Worm (Caenorhabditis elegans): ENCODE measurements around the gene C16C8.8.

The C16C8.8 gene

ce11 chrII:3428158-3428704 is 33.3 kb downstream of the C16C8.8 start:
- TF ChIP-seq klf-2 (GFP tag; conservative IDR thresholded peaks at IDR 0.05) (no peak), T22C8.4 (GFP tag; IDR thresholded peaks at IDR 0.05) (0 out of 2 replicates have a peak, but pooled peaks have one; percentile 16), ztf-23 (GFP tag; IDR thresholded peaks at IDR 0.05) (peak; percentile 56; the same call in 1 of the 2 replicates), tab-1 (GFP tag; IDR thresholded peaks at IDR 0.05) (no peak), med-1 (GFP tag; optimal IDR thresholded peaks at IDR 0.05; ENCODE audit: insufficient read depth) (no peak), ref-1 (GFP tag; conservative IDR thresholded peaks at IDR 0.05) (no peak), flt-1 (GFP tag; IDR thresholded peaks at IDR 0.05) (no peak), cog-1 (tag; optimal IDR thresholded peaks at IDR 0.05) (no peak), ztf-29 (GFP tag; IDR thresholded peaks at IDR 0.05) (no peak)

- TF ChIP-seq med-1 (GFP tag; optimal IDR thresholded peaks at IDR 0.05; ENCODE audit: insufficient read depth), result no peak
- no peak for TF ChIP-seq klf-2 (GFP tag; conservative IDR thresholded peaks at IDR 0.05)
- no peak for TF ChIP-seq tab-1 (GFP tag; IDR thresholded peaks at IDR 0.05)
- no peak for TF ChIP-seq cog-1 (tag; optimal IDR thresholded peaks at IDR 0.05)
- TF ChIP-seq ztf-23 (GFP tag; IDR thresholded peaks at IDR 0.05), result no peak
- TF ChIP-seq flt-1 (GFP tag; IDR thresholded peaks at IDR 0.05), result no peak
- no peak for TF ChIP-seq ztf-29 (GFP tag; IDR thresholded peaks at IDR 0.05)
- TF ChIP-seq ref-1 (GFP tag; conservative IDR thresholded peaks at IDR 0.05), result no peak
These were observed 36.1 kb downstream of the C16C8.8 start, which contains the start of gene nep-11 for ce11 chrII:3425433-3425832. Gene nep-11 (minus strand): TSS chrII:3425533.

DNA sequence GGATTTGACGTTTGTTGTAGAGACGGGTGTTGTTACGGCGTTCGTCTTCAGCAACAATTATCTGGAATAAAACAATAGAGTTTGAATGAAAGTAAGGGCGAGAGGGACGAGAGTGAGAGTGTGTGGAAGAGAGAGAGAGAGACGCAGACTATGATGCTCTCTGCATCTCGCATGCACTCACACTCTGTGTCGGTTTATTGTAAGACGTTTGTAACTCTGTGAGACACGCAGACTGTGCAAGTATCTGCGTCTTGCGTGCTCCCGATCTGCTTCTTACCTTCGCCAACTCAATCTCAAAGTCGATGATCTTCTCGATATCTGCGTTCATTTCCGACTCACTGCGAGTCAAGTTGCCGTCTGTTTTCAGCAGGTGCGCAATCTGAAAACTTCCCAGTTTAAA is 38.5 kb downstream of the C16C8.8 start:
- TF ChIP-seq T22C8.4 (GFP tag; IDR thresholded peaks at IDR 0.05) (no peak), ztf-29 (GFP tag; IDR thresholded peaks at IDR 0.05) (no peak), med-1 (GFP tag; optimal IDR thresholded peaks at IDR 0.05; ENCODE audit: insufficient read depth) (no peak), ref-1 (GFP tag; conservative IDR thresholded peaks at IDR 0.05) (no peak), flt-1 (GFP tag; IDR thresholded peaks at IDR 0.05) (no peak), cog-1 (tag; optimal IDR thresholded peaks at IDR 0.05) (no peak), klf-2 (GFP tag; conservative IDR thresholded peaks at IDR 0.05) (no peak), ztf-23 (GFP tag; IDR thresholded peaks at IDR 0.05) (no peak), tab-1 (GFP tag; IDR thresholded peaks at IDR 0.05) (no peak)

- no peak for TF ChIP-seq ztf-23 (GFP tag; IDR thresholded peaks at IDR 0.05)
- no peak for TF ChIP-seq med-1 (GFP tag; optimal IDR thresholded peaks at IDR 0.05; ENCODE audit: insufficient read depth)
- TF ChIP-seq ref-1 (GFP tag; conservative IDR thresholded peaks at IDR 0.05), result no peak
- TF ChIP-seq klf-2 (GFP tag; conservative IDR thresholded peaks at IDR 0.05), result no peak
- TF ChIP-seq cog-1 (tag; optimal IDR thresholded peaks at IDR 0.05), result no peak
- TF ChIP-seq T22C8.4 (GFP tag; IDR thresholded peaks at IDR 0.05), result no peak
- TF ChIP-seq tab-1 (GFP tag; IDR thresholded peaks at IDR 0.05), result no peak
- no peak for TF ChIP-seq ztf-29 (GFP tag; IDR thresholded peaks at IDR 0.05)
- no peak for TF ChIP-seq flt-1 (GFP tag; IDR thresholded peaks at IDR 0.05)
These were observed 45.0 kb downstream of the C16C8.8 start, which contains the start of gene nep-6 for ce11 chrII:3416528-3416927. Gene nep-6 (plus strand): TSS chrII:3416828.

DNA sequence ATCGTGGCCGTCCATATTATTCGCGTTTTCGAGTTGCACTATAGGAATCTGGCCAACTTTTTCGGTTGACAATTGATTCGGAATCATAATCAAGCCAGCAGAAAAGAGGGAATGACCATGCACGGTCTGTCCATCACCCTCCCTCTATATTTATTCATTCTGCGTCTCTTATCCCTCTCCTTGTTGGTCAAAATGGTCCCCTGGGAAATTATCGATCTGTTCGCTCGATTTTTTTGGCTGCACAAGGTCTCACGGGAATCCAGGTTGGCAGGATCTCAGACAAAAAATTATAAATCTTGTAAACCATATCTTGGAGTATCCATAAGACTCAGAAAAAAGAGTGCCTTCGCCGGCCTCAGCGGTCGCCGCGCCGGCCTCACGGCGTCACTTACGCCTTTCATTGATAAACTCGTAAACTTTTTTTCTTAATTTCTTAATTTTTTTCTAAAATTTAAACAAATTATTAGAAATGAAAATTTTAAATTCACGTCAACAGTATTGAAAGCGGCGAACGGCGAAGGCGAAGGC is 47.0 kb downstream of the C16C8.8 start, which contains the start of the genes F18A12.7 and F18A12.2:
F18A12.7 (minus strand) TSS at position 101 of the 528 bp plus-strand sequence.
F18A12.2 (plus strand) TSS at position 478 of the 528 bp plus-strand sequence.
- no peak for TF ChIP-seq ref-1 (GFP tag; conservative IDR thresholded peaks at IDR 0.05)
- TF ChIP-seq cog-1 (tag; optimal IDR thresholded peaks at IDR 0.05), result no peak
- TF ChIP-seq T22C8.4 (GFP tag; IDR thresholded peaks at IDR 0.05), result no peak
- TF ChIP-seq flt-1 (GFP tag; IDR thresholded peaks at IDR 0.05), result no peak
- TF ChIP-seq ztf-23 (GFP tag; IDR thresholded peaks at IDR 0.05), result no peak
- no peak for TF ChIP-seq ztf-29 (GFP tag; IDR thresholded peaks at IDR 0.05)
- TF ChIP-seq med-1 (GFP tag; optimal IDR thresholded peaks at IDR 0.05; ENCODE audit: insufficient read depth), result no peak
- TF ChIP-seq tab-1 (GFP tag; IDR thresholded peaks at IDR 0.05), result no peak
- no peak for TF ChIP-seq klf-2 (GFP tag; conservative IDR thresholded peaks at IDR 0.05)
